Worm (Caenorhabditis elegans): ENCODE data around the gene ZK353.10.

ce11 chrIII:8432143-8432542, 37.9 kb upstream of the ZK353.10 start, which contains the start of gene ZK1236.5:
- no peak for TF ChIP-seq med-1 (GFP tag; optimal IDR thresholded peaks at IDR 0.05; ENCODE audit: insufficient read depth)
- TF ChIP-seq tab-1 (GFP tag; IDR thresholded peaks at IDR 0.05): no peak
- no peak for TF ChIP-seq flt-1 (GFP tag; IDR thresholded peaks at IDR 0.05)
- no peak for TF ChIP-seq ztf-29 (GFP tag; IDR thresholded peaks at IDR 0.05)
- TF ChIP-seq ztf-23 (GFP tag; IDR thresholded peaks at IDR 0.05): no peak
- no peak for TF ChIP-seq ref-1 (GFP tag; conservative IDR thresholded peaks at IDR 0.05)

Data from whole organism, midembryonic.